Worm (Caenorhabditis elegans): Measurements from ENCODE around the gene F41G3.5.

ce11 chrII:6712177-6712981, 34.1 kb upstream of the F41G3.5 start, which contains the start of the genes dpy-10 and T14B4.19:
- no peak for TF ChIP-seq zag-1 (tag; optimal IDR thresholded peaks at IDR 0.05)
- no peak for TF ChIP-seq lin-13 (GFP tag; optimal IDR thresholded peaks at IDR 0.05)
- no peak for TF ChIP-seq lin-39 (tag; optimal IDR thresholded peaks at IDR 0.05)
- no peak for TF ChIP-seq Y5F2A.4 (GFP tag; optimal IDR thresholded peaks at IDR 0.05)
- no peak for TF ChIP-seq rbr-2 (tag; optimal IDR thresholded peaks at IDR 0.05)
- no peak for TF ChIP-seq pqm-1 (tag; optimal IDR thresholded peaks at IDR 0.05)
- no peak for TF ChIP-seq aly-2 (tag; optimal IDR thresholded peaks at IDR 0.05)
- TF ChIP-seq hlh-11 (tag; optimal IDR thresholded peaks at IDR 0.05) = peak; percentile 61
- TF ChIP-seq skn-1 (tag; optimal IDR thresholded peaks at IDR 0.05) = no peak
- peak; percentile 44 for TF ChIP-seq nhr-28 (tag; optimal IDR thresholded peaks at IDR 0.05)
- TF ChIP-seq dpl-1 (GFP tag; optimal IDR thresholded peaks at IDR 0.05) = no peak
- TF ChIP-seq unc-130 (GFP tag; optimal IDR thresholded peaks at IDR 0.05) = no peak
- TF ChIP-seq nhr-25 (tag; optimal IDR thresholded peaks at IDR 0.05; ENCODE audit: borderline replicate concordance, insufficient read depth) = no peak

All from whole organism, L4 larva.